Fruit fly (Drosophila melanogaster) whole organism, adult: ENCODE data around the gene CG17124.

Experiments used
- CG11617 ChIP-seq: fragments of 200-800 bp; sonication (Bioruptor generic); optimal IDR thresholded peaks from 2 replicates; lab custom pipeline; 2017; ENCODE audit warnings: mild to moderate bottlenecking, missing biosample characterization, missing genetic modification reagents, missing genetic modification characterization
- CG33017 ChIP-seq: fragments of 200-800 bp; sonication (Bioruptor generic); optimal IDR thresholded peaks from 2 replicates; lab custom pipeline; 2018; ENCODE audit warnings: missing biosample characterization, mild to moderate bottlenecking, missing genetic modification characterization, moderate library complexity
- Crg-1 ChIP-seq: fragments of 200-800 bp; sonication (Bioruptor generic); optimal IDR thresholded peaks from 2 replicates; lab custom pipeline; 2016; ENCODE audit warnings: missing biosample characterization, missing genetic modification characterization

DNA sequence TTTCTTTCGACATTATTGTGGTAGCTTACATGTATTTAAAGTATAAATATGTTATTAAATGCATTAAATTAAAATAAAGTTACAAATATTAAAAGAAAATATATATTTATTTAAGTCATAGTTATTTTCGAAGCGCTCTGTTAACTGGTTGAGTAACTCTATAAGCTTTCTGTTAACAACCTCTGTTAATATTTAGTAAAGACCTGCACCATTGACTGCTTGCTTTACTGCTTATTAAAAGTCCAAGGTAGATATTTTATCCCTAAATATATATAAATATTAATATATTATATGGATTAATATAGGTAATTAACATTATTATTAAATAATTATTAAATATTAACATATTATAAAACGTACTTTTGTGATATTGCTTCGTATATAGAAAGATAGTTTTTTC, 34.6 kb downstream of the CG17124 start:
- TF ChIP-seq CG11617 (GFP tag; lab: Kevin White, UChicago), result no peak
- no peak for TF ChIP-seq CG33017 (tag; lab: Kevin White, UChicago)
- no peak for TF ChIP-seq Crg-1
